Worm (Caenorhabditis elegans) whole organism, mixed stage, embryonic: ENCODE data around the gene E01G4.3.

Experiments used
- nhr-237 ChIP-seq: fragments of 150-350 bp; optimal IDR thresholded peaks from 2 replicates; lab custom pipeline; 2014; ENCODE audit warnings: missing biosample characterization, missing genetic modification characterization
- ztf-11 ChIP-seq: fragments of 150-350 bp; optimal IDR thresholded peaks from 2 replicates; lab custom pipeline; 2014; ENCODE audit warnings: missing biosample characterization, missing genetic modification characterization

DNA sequence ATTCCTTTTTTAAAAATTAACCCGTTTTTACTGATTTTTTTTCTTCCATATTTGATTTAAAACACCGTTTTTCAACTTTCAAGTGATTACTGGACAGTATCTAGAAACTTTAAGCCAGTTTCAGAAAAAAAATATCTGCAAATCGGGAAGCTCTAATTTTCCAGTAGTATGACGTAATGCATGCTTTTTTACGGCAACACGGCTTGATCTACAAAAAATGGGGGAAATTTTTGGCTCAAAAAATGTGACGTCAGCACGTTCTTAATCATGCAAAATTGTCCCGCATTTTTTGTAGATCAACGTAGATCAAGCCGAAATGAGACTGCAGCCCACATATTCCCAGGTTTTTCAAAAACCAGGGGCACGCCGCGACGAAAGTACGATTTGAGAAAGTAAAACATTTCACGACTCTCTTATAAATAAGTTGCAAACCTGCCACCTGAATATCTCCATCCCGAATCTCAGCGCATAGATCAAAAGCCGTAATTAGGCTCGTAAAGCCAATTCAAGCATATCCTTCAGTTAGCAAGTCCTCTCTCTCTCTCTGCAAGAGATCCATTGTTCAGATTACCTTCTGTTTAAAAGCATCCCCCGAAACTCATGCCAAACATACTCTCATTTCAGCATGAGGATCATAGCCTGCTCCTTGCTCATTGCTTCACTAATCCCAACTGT lies 12.5 kb upstream of the E01G4.3 start, which contains the start of gene E01G4.6:
- TF ChIP-seq nhr-237 (no peak), ztf-11 (tag; lab: Kevin White, UChicago) (no peak)
